Worm (Caenorhabditis elegans): ENCODE results near the gene Y49F6C.8.

Y49F6C.8 gene

ce11 chrII:3332039-3332438 is 37.9 kb downstream of the Y49F6C.8 start, which contains the start of gene irld-27:
TSS of gene irld-27 (plus strand) at chrII:3332339.
- no peak for TF ChIP-seq aly-1 (tag; optimal IDR thresholded peaks at IDR 0.05)

DNA sequence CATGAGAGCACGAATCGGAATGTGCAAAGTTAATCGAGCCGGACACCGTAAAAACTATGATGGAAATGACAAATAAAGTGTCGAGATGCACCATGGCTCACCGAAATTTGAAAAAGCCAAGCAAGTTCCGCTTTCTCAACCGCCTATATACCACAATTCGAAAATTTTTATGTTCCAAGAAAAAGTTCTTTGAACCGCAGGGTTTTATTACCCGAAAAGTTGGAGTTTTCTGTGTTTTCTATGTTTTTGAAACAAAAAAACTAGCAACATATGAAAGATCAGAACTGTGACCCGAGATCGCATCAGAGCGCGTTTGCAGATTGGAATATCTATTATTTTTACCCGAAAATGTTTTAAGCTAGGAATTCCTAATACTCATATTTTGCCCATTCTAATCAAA is 42.8 kb downstream of the Y49F6C.8 start, which contains the start of gene Y46D2A.3:
Gene Y46D2A.3, minus strand, starts transcription at position 101 of the 400 bp plus-strand sequence.
- TF ChIP-seq ama-1 (optimal IDR thresholded peaks at IDR 0.05) (no peak), sea-1 (GFP tag; conservative IDR thresholded peaks at IDR 0.05) (no peak), F13C5.2 (tag; optimal IDR thresholded peaks at IDR 0.05) (no peak), flt-1 (GFP tag; IDR thresholded peaks at IDR 0.05) (no peak), hnd-1 (tag; optimal IDR thresholded peaks at IDR 0.05) (no peak), pes-1 (GFP tag; IDR thresholded peaks at IDR 0.05) (no peak), ceh-36 (tag; optimal IDR thresholded peaks at IDR 0.05) (no peak), ets-7 (tag; optimal IDR thresholded peaks at IDR 0.05) (no peak)

DNA sequence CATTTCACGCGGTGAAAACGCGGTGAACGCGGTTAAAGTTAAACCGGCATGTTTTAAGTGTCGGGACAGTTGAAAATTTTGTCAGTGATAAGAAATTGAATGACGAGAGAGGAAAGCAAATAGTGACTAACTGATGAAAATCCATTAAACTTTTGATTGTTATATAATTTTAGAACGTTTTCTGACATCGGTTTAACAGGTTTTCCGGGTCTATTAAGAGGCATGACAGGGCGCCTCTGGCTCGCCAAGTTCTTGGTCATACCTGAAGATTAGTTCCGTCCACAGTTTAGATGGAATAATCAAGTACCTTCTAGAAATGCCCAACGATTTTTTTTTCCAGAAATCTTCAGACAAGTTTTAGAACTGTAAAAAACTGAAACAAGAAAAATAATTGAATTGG is 46.7 kb downstream of the Y49F6C.8 start, which contains the start of gene Y46D2A.2:
Gene Y46D2A.2, minus strand, starts transcription at position 101 of the 400 bp plus-strand sequence.
- TF ChIP-seq tbx-11 (GFP tag; IDR thresholded peaks at IDR 0.05) (no peak), ceh-13 (GFP tag; optimal IDR thresholded peaks at IDR 0.05) (no peak), F13C5.2 (tag; optimal IDR thresholded peaks at IDR 0.05) (no peak), hnd-1 (tag; optimal IDR thresholded peaks at IDR 0.05) (no peak), ama-1 (optimal IDR thresholded peaks at IDR 0.05) (no peak), flt-1 (GFP tag; IDR thresholded peaks at IDR 0.05) (no peak), aly-1 (tag; optimal IDR thresholded peaks at IDR 0.05) (no peak), ets-7 (tag; optimal IDR thresholded peaks at IDR 0.05) (no peak), tbx-37 (GFP tag; conservative IDR thresholded peaks at IDR 0.05) (no peak), ceh-36 (tag; optimal IDR thresholded peaks at IDR 0.05) (no peak), tra-4 (tag; optimal IDR thresholded peaks at IDR 0.05) (no peak), sea-1 (GFP tag; conservative IDR thresholded peaks at IDR 0.05) (no peak), hmbx-1 (tag; optimal IDR thresholded peaks at IDR 0.05) (no peak), B0310.2 (tag; optimal IDR thresholded peaks at IDR 0.05) (no peak)

DNA sequence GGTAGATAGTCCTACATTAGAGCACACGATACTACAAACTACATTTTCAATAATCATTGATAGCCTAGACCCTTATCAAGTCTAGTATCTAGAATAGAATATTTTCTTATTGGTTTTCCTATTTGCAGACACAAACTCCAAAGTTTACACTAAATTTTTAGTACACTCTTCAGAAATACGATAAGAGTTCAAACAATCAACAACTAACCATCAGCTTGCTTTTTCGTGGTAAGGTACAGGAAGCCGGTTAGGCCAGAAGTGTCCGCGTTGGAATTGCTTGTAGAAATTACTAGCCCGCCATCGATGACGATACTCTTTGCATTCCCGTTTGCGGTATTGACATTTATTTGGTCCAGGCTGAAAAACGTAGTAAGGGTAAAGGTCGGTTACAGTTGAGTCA is 47.7 kb downstream of the Y49F6C.8 start, which contains the start of gene Y46D2A.1:
Gene Y46D2A.1, plus strand, starts transcription at position 301 of the 400 bp plus-strand sequence.
- TF ChIP-seq tbx-11 (GFP tag; IDR thresholded peaks at IDR 0.05) (no peak), tra-4 (tag; optimal IDR thresholded peaks at IDR 0.05) (no peak), hmbx-1 (tag; optimal IDR thresholded peaks at IDR 0.05) (no peak), scrt-1 (GFP tag; IDR thresholded peaks at IDR 0.05) (no peak), flt-1 (GFP tag; IDR thresholded peaks at IDR 0.05) (no peak), sea-1 (GFP tag; conservative IDR thresholded peaks at IDR 0.05) (no peak), tbx-37 (GFP tag; conservative IDR thresholded peaks at IDR 0.05) (no peak), B0310.2 (tag; optimal IDR thresholded peaks at IDR 0.05) (no peak), aly-1 (tag; optimal IDR thresholded peaks at IDR 0.05) (no peak)
